Fruit fly (Drosophila melanogaster): ENCODE measurements around the gene CG10841.

Gene CG10841

dm6 chr3R:13631642-13632041, at the start of gene CG10841:
Gene CG10841, plus strand, starts transcription at chr3R:13631942.
- no peak for TF ChIP-seq CTCF (optimal IDR thresholded peaks at IDR 0.05)
- no peak for TF ChIP-seq CG8478 (optimal IDR thresholded peaks at IDR 0.05)

- no peak for TF ChIP-seq CTCF (optimal IDR thresholded peaks at IDR 0.05)
- no peak for TF ChIP-seq CG8478 (optimal IDR thresholded peaks at IDR 0.05)
These were observed 44.0 kb upstream of the CG10841 start, which contains the start of gene CG14370 for dm6 chr3R:13587697-13588096. Gene CG14370, plus strand, starts transcription at chr3R:13587997.

dm6 chr3R:13592557-13592956, 39.2 kb upstream of the CG10841 start, which contains the start of gene CG14369:
Gene CG14369, minus strand, starts transcription at chr3R:13592657.
- no peak for TF ChIP-seq CTCF (optimal IDR thresholded peaks at IDR 0.05)
- no peak for TF ChIP-seq CG8478 (optimal IDR thresholded peaks at IDR 0.05)

dm6 chr3R:13596409-13596808, 35.3 kb upstream of the CG10841 start:
- TF ChIP-seq CG8478 (optimal IDR thresholded peaks at IDR 0.05) (no peak), CTCF (optimal IDR thresholded peaks at IDR 0.05) (no peak)

- no peak for TF ChIP-seq CG8478 (optimal IDR thresholded peaks at IDR 0.05)
- TF ChIP-seq CTCF (optimal IDR thresholded peaks at IDR 0.05) = no peak
These were observed 31.2 kb upstream of the CG10841 start for dm6 chr3R:13600539-13600938.

dm6 chr3R:13609146-13609545, 22.6 kb upstream of the CG10841 start, which contains the start of gene CG9759:
Gene CG9759, minus strand, starts transcription at chr3R:13609246.
- TF ChIP-seq CTCF (optimal IDR thresholded peaks at IDR 0.05) = no peak
- TF ChIP-seq CG8478 (optimal IDR thresholded peaks at IDR 0.05) = no peak

- TF ChIP-seq CTCF (optimal IDR thresholded peaks at IDR 0.05) (no peak), CG8478 (optimal IDR thresholded peaks at IDR 0.05) (no peak)
These were observed 19.4 kb upstream of the CG10841 start, which contains the start of gene CG9757 for dm6 chr3R:13612333-13612732. Gene CG9757, minus strand, starts transcription at chr3R:13612433.

- TF ChIP-seq CG8478 (optimal IDR thresholded peaks at IDR 0.05) (no peak), CTCF (optimal IDR thresholded peaks at IDR 0.05) (no peak)
These were observed 16.7 kb upstream of the CG10841 start for dm6 chr3R:13615007-13615406.

dm6 chr3R:13615617-13616016, 16.1 kb upstream of the CG10841 start, which contains the start of gene CG9269:
Gene CG9269, plus strand, starts transcription at chr3R:13615917.
- no peak for TF ChIP-seq CG8478 (optimal IDR thresholded peaks at IDR 0.05)
- TF ChIP-seq CTCF (optimal IDR thresholded peaks at IDR 0.05) = no peak

- TF ChIP-seq CG8478 (optimal IDR thresholded peaks at IDR 0.05) (no peak), CTCF (optimal IDR thresholded peaks at IDR 0.05) (no peak)
These were observed 14.5 kb upstream of the CG10841 start for dm6 chr3R:13617228-13617627.

- TF ChIP-seq CTCF (optimal IDR thresholded peaks at IDR 0.05) (no peak), CG8478 (optimal IDR thresholded peaks at IDR 0.05) (no peak)
These were observed 13.3 kb downstream of the CG10841 start for dm6 chr3R:13644778-13645660.

- TF ChIP-seq CTCF (optimal IDR thresholded peaks at IDR 0.05) = no peak
- no peak for TF ChIP-seq CG8478 (optimal IDR thresholded peaks at IDR 0.05)
These were observed 14.2 kb downstream of the CG10841 start, which contains the start of gene sqd for dm6 chr3R:13645874-13646370. Gene sqd, minus strand, starts transcription at chr3R:13646304.

- TF ChIP-seq CG8478 (optimal IDR thresholded peaks at IDR 0.05) (no peak), CTCF (optimal IDR thresholded peaks at IDR 0.05) (no peak)
These were observed 15.2 kb downstream of the CG10841 start, which contains the start of gene rin for dm6 chr3R:13646729-13647633. Gene rin, plus strand, starts transcription at chr3R:13647004.

dm6 chr3R:13647734-13648541, 16.2 kb downstream of the CG10841 start:
- TF ChIP-seq CTCF (optimal IDR thresholded peaks at IDR 0.05) (no peak), CG8478 (optimal IDR thresholded peaks at IDR 0.05) (no peak)
